Fruit fly (Drosophila melanogaster) whole organism, prepupa: ENCODE data around the gene hng2.

Experiments used
- Blimp-1 ChIP-seq: fragments of 200-800 bp; sonication (Bioruptor generic); optimal IDR thresholded peaks from 3 replicates; lab custom pipeline; 2017; ENCODE audit warnings: missing biosample characterization, missing genetic modification characterization, mild to moderate bottlenecking, moderate library complexity, missing genetic modification reagents
- CG10631 ChIP-seq: fragments of 200-800 bp; sonication (Bioruptor generic); optimal IDR thresholded peaks from 2 replicates; lab custom pipeline; 2016; ENCODE audit warnings: missing biosample characterization, missing genetic modification characterization
- CG10669 ChIP-seq: fragments of 200-800 bp; sonication (Bioruptor generic); optimal IDR thresholded peaks from 3 replicates; lab custom pipeline; 2018; ENCODE audit warnings: missing biosample characterization, mild to moderate bottlenecking, missing genetic modification characterization, moderate library complexity
- CG11294 ChIP-seq: fragments of 200-800 bp; sonication (Bioruptor generic); IDR thresholded peaks from 2 replicates; pipeline ENCODE4 v1.3.6; 2022; ENCODE audit warnings: missing biosample characterization, missing genetic modification characterization
- CG15336 ChIP-seq: fragments of 200-800 bp; sonication (Bioruptor generic); IDR thresholded peaks from 2 replicates; pipeline ENCODE4 v1.3.6; 2022; ENCODE audit warnings: missing biosample characterization, missing genetic modification characterization
- CG1621 ChIP-seq: fragments of 200-800 bp; sonication (Bioruptor generic); optimal IDR thresholded peaks from 3 replicates; lab custom pipeline; 2018; ENCODE audit warnings: missing biosample characterization, mild to moderate bottlenecking, missing genetic modification characterization
- CG16779 ChIP-seq: fragments of 200-800 bp; sonication (Bioruptor generic); optimal IDR thresholded peaks from 3 replicates; lab custom pipeline; 2017; ENCODE audit warnings: missing biosample characterization, mild to moderate bottlenecking, missing genetic modification characterization
- CG3032 ChIP-seq: fragments of 200-800 bp; optimal IDR thresholded peaks from 2 replicates; lab custom pipeline; 2019; ENCODE audit warnings: missing biosample characterization, mild to moderate bottlenecking, missing genetic modification characterization, moderate library complexity
- CG32006 ChIP-seq: fragments of 200-800 bp; sonication (Bioruptor generic); optimal IDR thresholded peaks from 3 replicates; lab custom pipeline; 2017; ENCODE audit warnings: missing biosample characterization, mild to moderate bottlenecking, missing genetic modification characterization
- CG4318 ChIP-seq: fragments of 200-800 bp; sonication (Bioruptor generic); optimal IDR thresholded peaks from 3 replicates; lab custom pipeline; 2017; ENCODE audit warnings: missing biosample characterization, mild to moderate bottlenecking, missing genetic modification characterization
- CG6792 ChIP-seq: fragments of 200-800 bp; sonication (Bioruptor generic); optimal IDR thresholded peaks from 3 replicates; lab custom pipeline; 2016; ENCODE audit warnings: missing biosample characterization, missing genetic modification characterization
- CG6808 ChIP-seq: fragments of 200-800 bp; sonication (Bioruptor generic); optimal IDR thresholded peaks from 3 replicates; lab custom pipeline; 2017; ENCODE audit warnings: missing biosample characterization, missing genetic modification characterization, mild to moderate bottlenecking, moderate library complexity, missing genetic modification reagents
- CG6854 ChIP-seq: fragments of 200-800 bp; sonication (Bioruptor generic); optimal IDR thresholded peaks from 2 replicates; lab custom pipeline; 2017; ENCODE audit warnings: missing biosample characterization, mild to moderate bottlenecking, missing genetic modification characterization
- CG8119 ChIP-seq: fragments of 200-800 bp; sonication (Bioruptor generic); IDR thresholded peaks from 3 replicates; pipeline ENCODE4 v1.3.6; 2022; ENCODE audit warnings: missing biosample characterization, missing genetic modification characterization
- CG8632 ChIP-seq: fragments of 200-800 bp; sonication (Bioruptor generic); optimal IDR thresholded peaks from 3 replicates; lab custom pipeline; 2016; ENCODE audit warnings: missing biosample characterization, missing genetic modification characterization
- CG9139 ChIP-seq: fragments of 200-800 bp; sonication (Bioruptor generic); optimal IDR thresholded peaks from 3 replicates; lab custom pipeline; 2017; ENCODE audit warnings: missing biosample characterization, mild to moderate bottlenecking, missing genetic modification characterization
- Eip75B ChIP-seq: fragments of 200-800 bp; sonication (Bioruptor generic); optimal IDR thresholded peaks from 3 replicates; lab custom pipeline; 2016; ENCODE audit warnings: missing biosample characterization, missing genetic modification characterization
- Eip93F ChIP-seq: fragments of 200-800 bp; sonication (Bioruptor generic); optimal IDR thresholded peaks from 2 replicates; lab custom pipeline; 2016; ENCODE audit warnings: missing biosample characterization, mild to moderate bottlenecking, missing genetic modification characterization
- Ets21C ChIP-seq: fragments of 200-800 bp; sonication (Bioruptor generic); optimal IDR thresholded peaks from 3 replicates; lab custom pipeline; 2016; ENCODE audit warnings: missing biosample characterization, missing genetic modification characterization
- Ets96B ChIP-seq: fragments of 200-800 bp; optimal IDR thresholded peaks from 2 replicates; lab custom pipeline; 2019; ENCODE audit warnings: missing biosample characterization, mild to moderate bottlenecking, missing genetic modification characterization, moderate library complexity
- Gug ChIP-seq: fragments of 200-800 bp; sonication (Bioruptor generic); IDR thresholded peaks from 2 replicates; pipeline ENCODE4 v1.3.6; 2022; ENCODE audit warnings: missing biosample characterization, missing genetic modification characterization
- Hr38 ChIP-seq: sonication (Bioruptor generic); optimal IDR thresholded peaks from 2 replicates; lab custom pipeline; 2016; ENCODE audit warnings: missing biosample characterization, missing genetic modification characterization
- Hr39 ChIP-seq: fragments of 200-800 bp; sonication (Bioruptor generic); optimal IDR thresholded peaks from 2 replicates; lab custom pipeline; 2016; ENCODE audit warnings: missing biosample characterization, missing genetic modification characterization
- Lpt ChIP-seq: fragments of 200-800 bp; sonication (Bioruptor generic); optimal IDR thresholded peaks from 3 replicates; lab custom pipeline; 2016; ENCODE audit warnings: missing biosample characterization, missing genetic modification characterization
- Met ChIP-seq: fragments of 200-800 bp; sonication (Bioruptor generic); optimal IDR thresholded peaks from 3 replicates; lab custom pipeline; 2016; ENCODE audit warnings: missing biosample characterization, missing genetic modification characterization
- OdsH ChIP-seq: fragments of 200-800 bp; sonication (Bioruptor generic); optimal IDR thresholded peaks from 3 replicates; lab custom pipeline; 2016; ENCODE audit warnings: missing biosample characterization, missing genetic modification characterization
- Smox ChIP-seq: fragments of 200-800 bp; sonication (Bioruptor generic); optimal IDR thresholded peaks from 3 replicates; lab custom pipeline; 2016; ENCODE audit warnings: missing biosample characterization, missing genetic modification characterization
- Sox102F ChIP-seq: fragments of 200-800 bp; sonication (Bioruptor generic); optimal IDR thresholded peaks from 2 replicates; lab custom pipeline; 2016; ENCODE audit warnings: missing biosample characterization, mild to moderate bottlenecking, missing genetic modification characterization
- Sox15 ChIP-seq: fragments of 200-800 bp; sonication (Bioruptor generic); optimal IDR thresholded peaks from 3 replicates; lab custom pipeline; 2016; ENCODE audit warnings: missing biosample characterization, missing genetic modification characterization
- achi ChIP-seq: fragments of 200-800 bp; sonication (Bioruptor generic); optimal IDR thresholded peaks from 3 replicates; lab custom pipeline; 2016; ENCODE audit warnings: missing biosample characterization, missing genetic modification characterization
- acj6 ChIP-seq: fragments of 200-800 bp; sonication (Bioruptor generic); optimal IDR thresholded peaks from 3 replicates; lab custom pipeline; 2016; ENCODE audit warnings: missing biosample characterization, missing genetic modification characterization
- cyc ChIP-seq: fragments of 200-800 bp; sonication (Bioruptor generic); optimal IDR thresholded peaks from 3 replicates; lab custom pipeline; 2016; ENCODE audit warnings: missing biosample characterization, missing genetic modification characterization
- dac ChIP-seq: fragments of 200-800 bp; sonication (Bioruptor generic); optimal IDR thresholded peaks from 2 replicates; lab custom pipeline; 2017; ENCODE audit warnings: missing biosample characterization, mild to moderate bottlenecking, missing genetic modification characterization
- eg ChIP-seq: fragments of 200-800 bp; sonication (Bioruptor generic); IDR thresholded peaks from 3 replicates; pipeline ENCODE4 v1.3.6; 2022; ENCODE audit warnings: missing biosample characterization, missing genetic modification characterization
- esn ChIP-seq: fragments of 200-800 bp; sonication (Bioruptor generic); optimal IDR thresholded peaks from 2 replicates; lab custom pipeline; 2016; ENCODE audit warnings: missing biosample characterization, mild to moderate bottlenecking, missing genetic modification characterization, moderate library complexity
- fd59A ChIP-seq: fragments of 200-800 bp; sonication (Bioruptor generic); optimal IDR thresholded peaks from 2 replicates; lab custom pipeline; 2017; ENCODE audit warnings: missing biosample characterization, mild to moderate bottlenecking, missing genetic modification characterization, missing genetic modification reagents
- fd85E ChIP-seq: fragments of 200-800 bp; sonication (Bioruptor generic); optimal IDR thresholded peaks from 3 replicates; lab custom pipeline; 2016; ENCODE audit warnings: missing biosample characterization, missing genetic modification characterization
- fkh ChIP-seq: fragments of 200-800 bp; sonication (Bioruptor generic); optimal IDR thresholded peaks from 3 replicates; lab custom pipeline; 2017; ENCODE audit warnings: missing biosample characterization, mild to moderate bottlenecking, missing genetic modification characterization, moderate library complexity
- lz ChIP-seq: fragments of 200-800 bp; sonication (Bioruptor generic); optimal IDR thresholded peaks from 3 replicates; lab custom pipeline; 2016; ENCODE audit warnings: missing biosample characterization, missing genetic modification characterization
- pdm3 ChIP-seq: fragments of 200-800 bp; sonication (Bioruptor generic); optimal IDR thresholded peaks from 3 replicates; lab custom pipeline; 2016; ENCODE audit warnings: missing biosample characterization, missing genetic modification characterization
- spab ChIP-seq: fragments of 200-800 bp; sonication (Bioruptor generic); optimal IDR thresholded peaks from 2 replicates; lab custom pipeline; 2017; ENCODE audit warnings: missing biosample characterization, mild to moderate bottlenecking, missing genetic modification characterization, missing genetic modification reagents
- ss ChIP-seq, 2 experiments: fragments of 200-800 bp; sonication (Bioruptor generic); optimal IDR thresholded peaks; 2 replicates in 1 of 2; 3 replicates in 1 of 2; lab custom pipeline; 2017 to 2018; ENCODE audit warnings: mild to moderate bottlenecking in 2 of 2, missing biosample characterization in 2 of 2, missing genetic modification characterization in 2 of 2, moderate library complexity in 1 of 2
- svp ChIP-seq: fragments of 200-800 bp; sonication (Bioruptor generic); peaks from one replicate; lab custom pipeline; 2016; ENCODE audit warnings: missing biosample characterization, missing genetic modification characterization
- vri ChIP-seq: fragments of 200-800 bp; sonication (Bioruptor generic); optimal IDR thresholded peaks from 3 replicates; lab custom pipeline; 2016; ENCODE audit warnings: missing biosample characterization, mild to moderate bottlenecking, missing genetic modification characterization

Gene hng2

dm6 chr3R:8808518-8808921 lies 2.4 kb downstream of the hng2 start (continued):
- TF ChIP-seq CG3032 (peak; percentile 66), Gug (no peak), cyc (GFP tag; lab: Kevin White, UChicago) (peak; percentile 51), Sox15 (GFP tag; lab: Kevin White, UChicago) (peak; percentile 40), ss (GFP tag; optimal IDR thresholded peaks at IDR 0.05; lab: Kevin White, UChicago) (peak; percentile 13 to 65), CG9139 (GFP tag; lab: Kevin White, UChicago) (no peak), CG15336 (GFP tag; lab: Robert Waterston, UW) (peak; percentile 31; the same call in 1 of the 2 replicates), Eip93F (GFP tag; lab: Kevin White, UChicago) (no peak), CG10669 (GFP tag; lab: Kevin White, UChicago) (peak; percentile 67), Blimp-1 (no peak), CG16779 (tag; lab: Kevin White, UChicago) (no peak), spab (GFP tag; lab: Kevin White, UChicago) (no peak)

dm6 chr3R:8809712-8810111 lies 3.6 kb downstream of the hng2 start:
- TF ChIP-seq vri (GFP tag; lab: Kevin White, UChicago) (peak; percentile 12), svp (GFP tag; lab: Kevin White, UChicago) (peak; percentile 94), acj6 (GFP tag; lab: Kevin White, UChicago) (no peak), CG8119 (no peak), eg (GFP tag; lab: Robert Waterston, UW) (no peak)

dm6 chr3R:8810397-8811184 lies 4.5 kb downstream of the hng2 start:
- TF ChIP-seq svp (GFP tag; lab: Kevin White, UChicago), result no peak
- peak; percentile 11 for TF ChIP-seq CG6854
- TF ChIP-seq CG10669 (GFP tag; lab: Kevin White, UChicago), result peak; percentile 65
- TF ChIP-seq Smox, result peak; percentile 16
- peak; percentile 32 for TF ChIP-seq OdsH (GFP tag; lab: Kevin White, UChicago)
- no peak for TF ChIP-seq pdm3 (GFP tag; lab: Kevin White, UChicago)
- TF ChIP-seq CG6792 (GFP tag; lab: Kevin White, UChicago), result peak; percentile 45
- peak; percentile 11 for TF ChIP-seq achi (GFP tag; lab: Kevin White, UChicago)
- TF ChIP-seq esn (GFP tag; lab: Kevin White, UChicago), result peak; percentile 47
- no peak for TF ChIP-seq fd59A (GFP tag; lab: Kevin White, UChicago)
- TF ChIP-seq Lpt (GFP tag; lab: Kevin White, UChicago), result peak; percentile 52
- 0 out of 3 replicates have a peak, but pooled peaks have one; percentile 11 for TF ChIP-seq CG8119
- TF ChIP-seq Hr39, result no peak
- no peak for TF ChIP-seq Sox15 (GFP tag; lab: Kevin White, UChicago)
- peak; percentile 18 for TF ChIP-seq Met (GFP tag; lab: Kevin White, UChicago)
- peak; percentile 98 for TF ChIP-seq fkh (GFP tag; lab: Kevin White, UChicago)
- TF ChIP-seq spab (GFP tag; lab: Kevin White, UChicago), result peak; percentile 61
- peak; percentile 19 for TF ChIP-seq Eip75B (GFP tag; lab: Kevin White, UChicago)
- TF ChIP-seq CG1621 (tag; lab: Kevin White, UChicago), result peak; percentile 47
- TF ChIP-seq lz (GFP tag; lab: Kevin White, UChicago), result no peak
- peak; percentile 55 to 78 for TF ChIP-seq ss (GFP tag; optimal IDR thresholded peaks at IDR 0.05; lab: Kevin White, UChicago)
- TF ChIP-seq eg (GFP tag; lab: Robert Waterston, UW), result peak; percentile 70; the same call in 1 of the 3 replicates
- TF ChIP-seq Hr38 (GFP tag; lab: Kevin White, UChicago), result no peak
- peak; percentile 38 for TF ChIP-seq CG32006
- no peak for TF ChIP-seq dac (GFP tag; lab: Kevin White, UChicago)
- peak; percentile 26 for TF ChIP-seq CG10631
- TF ChIP-seq CG3032, result peak; percentile 83
- peak; percentile 67 for TF ChIP-seq CG16779 (tag; lab: Kevin White, UChicago)
- no peak for TF ChIP-seq fd85E (GFP tag; lab: Kevin White, UChicago)
- peak; percentile 88 for TF ChIP-seq Ets96B (tag; lab: Kevin White, UChicago)
- TF ChIP-seq Sox102F (GFP tag; lab: Kevin White, UChicago), result peak; percentile 62
- no peak for TF ChIP-seq acj6 (GFP tag; lab: Kevin White, UChicago)
- no peak for TF ChIP-seq CG4318 (GFP tag; lab: Kevin White, UChicago)
- no peak for TF ChIP-seq Ets21C (GFP tag; lab: Kevin White, UChicago)
- TF ChIP-seq CG11294 (GFP tag; lab: Robert Waterston, UW), result peak; percentile 50; the same call in 1 of the 2 replicates
- peak; percentile 99 for TF ChIP-seq vri (GFP tag; lab: Kevin White, UChicago)
- TF ChIP-seq cyc (GFP tag; lab: Kevin White, UChicago), result no peak
- TF ChIP-seq CG8632, result peak; percentile 59
- TF ChIP-seq CG6808 (GFP tag; lab: Kevin White, UChicago), result peak; percentile 56
